Worm (Caenorhabditis elegans) whole organism, L3 larva: ENCODE measurements around the gene R107.5.

Experiments
- ceh-16 ChIP-seq: sonication (generic microtip); optimal IDR thresholded peaks from 2 replicates; lab custom pipeline; 2017; ENCODE audit warnings: missing biosample characterization, missing genetic modification characterization
- nhr-23 ChIP-seq: fragments of 150-350 bp; optimal IDR thresholded peaks from 2 replicates; lab custom pipeline; 2014; ENCODE audit warnings: missing biosample characterization, missing genetic modification reagents, missing genetic modification characterization
- nhr-237 ChIP-seq: fragments of 150-350 bp; optimal IDR thresholded peaks from 2 replicates; lab custom pipeline; 2014; ENCODE audit warnings: missing biosample characterization, missing genetic modification characterization
- pha-4 ChIP-seq: fragments of 150-350 bp; optimal IDR thresholded peaks from 2 replicates; lab custom pipeline; 2014; ENCODE audit warnings: missing biosample characterization, missing genetic modification reagents, missing genetic modification characterization
- skn-1 ChIP-seq: fragments of 150-350 bp; optimal IDR thresholded peaks from 2 replicates; lab custom pipeline; 2014; ENCODE audit warnings: missing biosample characterization, missing genetic modification characterization

ce11 chrIII:9035037-9035436 is 18.6 kb downstream of the R107.5 start:
- TF ChIP-seq skn-1 (tag; lab: Kevin White, UChicago) = no peak
- no peak for TF ChIP-seq ceh-16 (tag; lab: Kevin White, UChicago)
- TF ChIP-seq nhr-23 (tag; lab: Kevin White, UChicago) = no peak
- TF ChIP-seq pha-4 (tag; lab: Kevin White, UChicago) = no peak
- TF ChIP-seq nhr-237 (tag; lab: Kevin White, UChicago) = no peak
